Worm (Caenorhabditis elegans): ENCODE results near the gene zfp-2.

- TF ChIP-seq med-1 (GFP tag; optimal IDR thresholded peaks at IDR 0.05; ENCODE audit: insufficient read depth) (no peak), cog-1 (tag; optimal IDR thresholded peaks at IDR 0.05) (no peak), klf-2 (GFP tag; conservative IDR thresholded peaks at IDR 0.05) (no peak), flt-1 (GFP tag; IDR thresholded peaks at IDR 0.05) (no peak), ref-1 (GFP tag; conservative IDR thresholded peaks at IDR 0.05) (no peak), ztf-29 (GFP tag; IDR thresholded peaks at IDR 0.05) (no peak), tab-1 (GFP tag; IDR thresholded peaks at IDR 0.05) (no peak)
Observed at ce11 chrII:9560895-9561294, 3.4 kb downstream of the zfp-2 start.
